Worm (Caenorhabditis elegans) whole organism, L4 larva: Measurements from ENCODE around the gene dmsr-6.
A peak's percentile ranks its signal among the peaks of the same experiment; 100 is the strongest.

ENCODE experiments used
- F10B5.3 ChIP-seq: sonication (generic microtip); optimal IDR thresholded peaks from 2 replicates; lab custom pipeline; 2016; ENCODE audit warnings: mild to moderate bottlenecking, missing genetic modification characterization, missing compliant biosample characterization
- ZK337.2 ChIP-seq: fragments of 200-800 bp; sonication (Bioruptor generic); IDR thresholded peaks from 2 replicates; pipeline ENCODE4 v1.3.6; 2022; ENCODE audit warnings: missing genetic modification reagents, missing genetic modification characterization, missing compliant biosample characterization
- ama-1 ChIP-seq: fragments of 150-350 bp; optimal IDR thresholded peaks from 2 replicates; lab custom pipeline; 2014; ENCODE audit warnings: inconsistent platforms, mixed read lengths
- attf-4 ChIP-seq: sonication (generic microtip); optimal IDR thresholded peaks from 3 replicates; lab custom pipeline; 2017; ENCODE audit warnings: missing biosample characterization, missing genetic modification characterization
- ces-1 ChIP-seq: fragments of 150-350 bp; sonication (generic microtip); optimal IDR thresholded peaks from 4 replicates; lab custom pipeline; 2014; ENCODE audit warnings: missing biosample characterization, missing genetic modification reagents, missing genetic modification characterization
- daf-19 ChIP-seq: fragments of 200-800 bp; sonication (Bioruptor generic); conservative IDR thresholded peaks from 2 replicates; pipeline ENCODE4 v1.3.6; 2022; ENCODE audit warnings: missing genetic modification characterization, missing compliant biosample characterization
- lin-39 ChIP-seq: fragments of 150-350 bp; optimal IDR thresholded peaks from 2 replicates; lab custom pipeline; 2014; ENCODE audit warnings: missing biosample characterization, missing genetic modification reagents, missing genetic modification characterization
- mdl-1 ChIP-seq, 2 experiments: fragments of 150-350 bp in 1 of 2; sonication (generic microtip) in 1 of 2; optimal IDR thresholded peaks; 2 replicates each; lab custom pipeline; 2014 to 2017; ENCODE audit warnings: missing biosample characterization in 2 of 2, missing genetic modification characterization in 2 of 2
- nhr-6 ChIP-seq: fragments of 150-350 bp; optimal IDR thresholded peaks from 2 replicates; lab custom pipeline; 2014; ENCODE audit warnings: missing biosample characterization, missing genetic modification characterization
- snpc-4 ChIP-seq: fragments of 150-350 bp; optimal IDR thresholded peaks from 2 replicates; lab custom pipeline; 2014; ENCODE audit warnings: missing biosample characterization, missing genetic modification characterization
- zag-1 ChIP-seq: fragments of 150-350 bp; optimal IDR thresholded peaks from 2 replicates; lab custom pipeline; 2014; ENCODE audit warnings: missing biosample characterization, missing genetic modification characterization

ce11 chrII:14489407-14489806 lies 34.0 kb downstream of the dmsr-6 start, which contains the start of gene vnut-1:
- no peak for TF ChIP-seq ama-1 (lab: Kevin White, UChicago)
- no peak for TF ChIP-seq F10B5.3
- TF ChIP-seq mdl-1 (tag; optimal IDR thresholded peaks at IDR 0.05; lab: Kevin White, UChicago): peak in 1 of 2 experiments; percentile 72
- no peak for TF ChIP-seq ces-1 (GFP tag; lab: Kevin White, UChicago)
- no peak for TF ChIP-seq zag-1
- TF ChIP-seq ZK337.2 (GFP tag; lab: Robert Waterston, UW): no peak
- no peak for TF ChIP-seq lin-39 (tag; lab: Kevin White, UChicago)
- TF ChIP-seq snpc-4 (tag; lab: Kevin White, UChicago): no peak
- TF ChIP-seq daf-19 (GFP tag; lab: Robert Waterston, UW): no peak
- no peak for TF ChIP-seq attf-4
- TF ChIP-seq nhr-6: no peak
